Worm (Caenorhabditis elegans): ENCODE measurements around the gene sms-3.

The sms-3 gene

DNA sequence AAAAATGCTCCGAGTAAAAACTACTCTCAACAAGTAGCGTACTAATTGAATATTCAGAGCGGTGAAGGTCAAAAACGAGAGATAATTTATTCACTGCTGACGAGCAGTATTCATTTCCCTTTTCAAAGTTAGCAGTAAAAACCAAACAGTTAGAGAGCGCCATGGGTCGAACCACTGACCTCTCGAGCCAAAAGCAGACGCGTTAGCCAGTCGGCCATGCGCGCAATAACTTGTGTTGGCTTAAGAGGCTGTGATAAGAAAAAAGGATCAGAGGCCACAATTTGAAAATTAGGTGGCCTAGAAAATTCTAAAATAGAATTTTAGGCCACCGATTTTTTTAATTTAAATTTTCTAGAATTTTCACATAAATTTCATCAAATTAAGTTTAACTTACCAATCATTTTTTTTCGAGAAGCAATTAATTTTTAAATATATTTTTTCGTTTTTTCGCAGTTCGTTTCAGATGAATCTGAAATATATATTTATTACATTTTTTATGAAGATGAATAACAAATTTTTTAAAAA, at the start of gene sms-3:
sms-3 (minus strand) TSS at position 475 of the 525 bp plus-strand sequence.
- no peak for TF ChIP-seq ces-1 (GFP tag; optimal IDR thresholded peaks at IDR 0.05)
- peak; percentile 32 for TF ChIP-seq M03D4.4 (tag; optimal IDR thresholded peaks at IDR 0.05)
- TF ChIP-seq sptf-1 (tag; optimal IDR thresholded peaks at IDR 0.05): peak; percentile 18
- TF ChIP-seq lin-13 (tag; optimal IDR thresholded peaks at IDR 0.05): peak; percentile 5
- peak; percentile 2 for TF ChIP-seq drap-1 (GFP tag; optimal IDR thresholded peaks at IDR 0.05)

- TF ChIP-seq mls-2 (tag; optimal IDR thresholded peaks at IDR 0.05): no peak
- no peak for TF ChIP-seq tbx-8 (GFP tag; optimal IDR thresholded peaks at IDR 0.05)
- TF ChIP-seq unc-62 (GFP tag; optimal IDR thresholded peaks at IDR 0.05): no peak
Observed at ce11 chrIII:1641163-1641562, 40.2 kb upstream of the sms-3 start, which contains the start of gene Y22D7AL.3. Gene Y22D7AL.3, plus strand, starts transcription at chrIII:1641463.

ce11 chrIII:1638345-1638744, 37.4 kb upstream of the sms-3 start:
- TF ChIP-seq ceh-83 (GFP tag; optimal IDR thresholded peaks at IDR 0.05) (no peak), cnd-1 (tag; optimal IDR thresholded peaks at IDR 0.05) (no peak), nhr-76 (tag; optimal IDR thresholded peaks at IDR 0.05) (no peak), unc-62 (GFP tag; optimal IDR thresholded peaks at IDR 0.05) (no peak), sem-2 (GFP tag; optimal IDR thresholded peaks at IDR 0.05) (no peak), lin-13 (tag; optimal IDR thresholded peaks at IDR 0.05) (no peak), snpc-4 (tag; optimal IDR thresholded peaks at IDR 0.05) (no peak), elt-3 (tag; optimal IDR thresholded peaks at IDR 0.05) (no peak)

- TF ChIP-seq ces-1 (GFP tag; optimal IDR thresholded peaks at IDR 0.05) (no peak), lsy-2 (tag; optimal IDR thresholded peaks at IDR 0.05) (no peak), mep-1 (tag; optimal IDR thresholded peaks at IDR 0.05) (no peak), blmp-1 (tag; optimal IDR thresholded peaks at IDR 0.05) (no peak), zip-8 (tag; optimal IDR thresholded peaks at IDR 0.05) (no peak), mls-2 (tag; optimal IDR thresholded peaks at IDR 0.05) (no peak), nhr-2 (tag; optimal IDR thresholded peaks at IDR 0.05) (no peak), tbx-8 (GFP tag; optimal IDR thresholded peaks at IDR 0.05) (no peak), ceh-83 (GFP tag; optimal IDR thresholded peaks at IDR 0.05) (no peak), drap-1 (GFP tag; optimal IDR thresholded peaks at IDR 0.05) (no peak), bed-3 (GFP tag; optimal IDR thresholded peaks at IDR 0.05) (no peak), ham-2 (GFP tag; optimal IDR thresholded peaks at IDR 0.05) (no peak), M03D4.4 (tag; optimal IDR thresholded peaks at IDR 0.05) (no peak), elt-1 (tag; optimal IDR thresholded peaks at IDR 0.05; ENCODE audit: borderline replicate concordance, insufficient read depth) (no peak), lin-13 (tag; optimal IDR thresholded peaks at IDR 0.05) (no peak), sem-2 (GFP tag; optimal IDR thresholded peaks at IDR 0.05) (no peak), sptf-1 (tag; optimal IDR thresholded peaks at IDR 0.05) (no peak), nhr-237 (tag; optimal IDR thresholded peaks at IDR 0.05) (no peak), nhr-28 (tag; optimal IDR thresholded peaks at IDR 0.05) (no peak)
Observed at ce11 chrIII:1634270-1634669, 33.3 kb upstream of the sms-3 start, which contains the start of gene Y22D7AL.11. Gene Y22D7AL.11, minus strand, starts transcription at chrIII:1634370.

DNA sequence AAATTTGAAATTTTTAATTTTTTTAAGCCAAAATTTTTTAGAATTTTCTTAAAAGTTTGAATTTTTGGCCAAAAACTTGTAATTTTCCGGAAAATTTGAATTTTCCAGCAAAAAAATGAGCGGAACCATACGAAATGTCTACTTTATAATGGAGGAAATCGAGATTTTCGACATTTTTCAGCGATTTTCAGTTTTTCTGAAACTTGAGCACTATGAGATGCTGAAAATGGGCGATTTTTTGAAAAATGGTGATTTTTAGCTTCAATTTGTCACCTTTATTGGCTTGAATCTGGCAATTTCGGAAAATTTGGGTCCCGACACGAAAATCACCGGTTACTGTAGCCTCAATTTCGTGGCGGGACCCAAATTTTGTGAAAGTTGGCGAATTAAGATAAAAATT, 25.6 kb upstream of the sms-3 start, which contains the start of gene Y22D7AL.4:
Y22D7AL.4 (plus strand) TSS at position 109 of the 400 bp plus-strand sequence.
- no peak for TF ChIP-seq nhr-237 (tag; optimal IDR thresholded peaks at IDR 0.05)
- no peak for TF ChIP-seq ztf-11 (tag; optimal IDR thresholded peaks at IDR 0.05)
- no peak for TF ChIP-seq ceh-43 (GFP tag; optimal IDR thresholded peaks at IDR 0.05)
- no peak for TF ChIP-seq zip-8 (tag; optimal IDR thresholded peaks at IDR 0.05)
- TF ChIP-seq pha-4 (tag; optimal IDR thresholded peaks at IDR 0.05): no peak
- no peak for TF ChIP-seq ceh-83 (GFP tag; optimal IDR thresholded peaks at IDR 0.05)
- TF ChIP-seq lsy-2 (tag; optimal IDR thresholded peaks at IDR 0.05): no peak
- TF ChIP-seq sem-2 (GFP tag; optimal IDR thresholded peaks at IDR 0.05): no peak
- TF ChIP-seq hlh-1 (tag; optimal IDR thresholded peaks at IDR 0.05): no peak
- TF ChIP-seq ceh-39 (tag; optimal IDR thresholded peaks at IDR 0.05): no peak
- no peak for TF ChIP-seq unc-39 (tag; optimal IDR thresholded peaks at IDR 0.05)
- TF ChIP-seq nhr-2 (tag; optimal IDR thresholded peaks at IDR 0.05): no peak
- TF ChIP-seq mep-1 (tag; optimal IDR thresholded peaks at IDR 0.05): no peak

All from whole organism, mixed stage, embryonic.